Worm (Caenorhabditis elegans) whole organism, young adult: ENCODE data around the gene C06E1.7.

Experiments
- B0019.2 ChIP-seq: fragments of 200-800 bp; sonication (Bioruptor generic); conservative IDR thresholded peaks from 2 replicates; pipeline ENCODE4 v1.3.6; 2022; ENCODE audit warnings: missing genetic modification reagents, missing genetic modification characterization, missing compliant biosample characterization
- B0035.1 ChIP-seq: sonication (generic microtip); optimal IDR thresholded peaks from 2 replicates; lab custom pipeline; 2016; ENCODE audit warnings: missing genetic modification characterization, mild to moderate bottlenecking, missing compliant biosample characterization, missing genotype, missing genetic modification reagents
- C17E4.6 ChIP-seq: fragments of 200-800 bp; sonication (Bioruptor generic); IDR thresholded peaks from 2 replicates; pipeline ENCODE4 v1.3.6; 2022; ENCODE audit warnings: missing genetic modification reagents, missing genetic modification characterization, missing compliant biosample characterization
- D2030.7 ChIP-seq: fragments of 200-800 bp; sonication (Bioruptor generic); IDR thresholded peaks from 2 replicates; pipeline ENCODE4 v1.3.6; 2022; ENCODE audit warnings: missing genetic modification reagents, missing genetic modification characterization, missing compliant biosample characterization
- F10E7.11 ChIP-seq: sonication (generic microtip); optimal IDR thresholded peaks from 2 replicates; lab custom pipeline; 2017; ENCODE audit warnings: mild to moderate bottlenecking, missing genetic modification characterization, moderate library complexity, missing compliant biosample characterization
- F22D6.2 ChIP-seq: sonication (generic microtip); optimal IDR thresholded peaks from 2 replicates; lab custom pipeline; 2016; ENCODE audit warnings: mild to moderate bottlenecking, missing genetic modification characterization, missing compliant biosample characterization
- F37B4.10 ChIP-seq: fragments of 200-800 bp; sonication (Bioruptor generic); IDR thresholded peaks from 2 replicates; pipeline ENCODE4 v1.3.6; 2022; ENCODE audit warnings: missing genetic modification characterization, missing compliant biosample characterization
- F39B2.1 ChIP-seq: fragments of 200-800 bp; sonication (Bioruptor generic); IDR thresholded peaks from 2 replicates; pipeline ENCODE4 v1.3.6; 2022; ENCODE audit warnings: missing genetic modification reagents, missing genetic modification characterization, missing compliant biosample characterization
- K11D2.4 ChIP-seq: fragments of 200-800 bp; sonication (Bioruptor generic); IDR thresholded peaks from 2 replicates; pipeline ENCODE4 v1.3.6; 2022; ENCODE audit warnings: missing genetic modification reagents, missing genetic modification characterization, missing compliant biosample characterization
- K12H6.12 ChIP-seq: fragments of 200-800 bp; sonication (Bioruptor generic); optimal IDR thresholded peaks from 2 replicates; lab custom pipeline; 2018; ENCODE audit warnings: mild to moderate bottlenecking, missing genetic modification characterization, missing compliant biosample characterization
- T07F8.4 ChIP-seq: sonication (generic microtip); optimal IDR thresholded peaks from 2 replicates; lab custom pipeline; 2016; ENCODE audit warnings: mild to moderate bottlenecking, missing genetic modification characterization, moderate library complexity, missing compliant biosample characterization
- Y53G8AR.9 ChIP-seq: fragments of 200-800 bp; sonication (Bioruptor generic); conservative IDR thresholded peaks from 2 replicates; pipeline ENCODE4 v1.3.6; 2022; ENCODE audit warnings: missing genetic modification reagents, missing genetic modification characterization, missing compliant biosample characterization
- Y79H2A.3 ChIP-seq: fragments of 200-800 bp; sonication (Bioruptor generic); conservative IDR thresholded peaks from 2 replicates; pipeline ENCODE4 v1.3.6; 2022; ENCODE audit warnings: missing genetic modification reagents, missing genetic modification characterization, missing compliant biosample characterization
- ZK185.1 ChIP-seq: sonication (generic microtip); optimal IDR thresholded peaks from 2 replicates; lab custom pipeline; 2016; ENCODE audit warnings: mild to moderate bottlenecking, missing genetic modification characterization, missing compliant biosample characterization; ENCODE audit not compliant: poor library complexity, severe bottlenecking
- aptf-3 ChIP-seq: fragments of 200-800 bp; sonication (Bioruptor generic); IDR thresholded peaks from 2 replicates; pipeline ENCODE4 v1.3.6; 2022; ENCODE audit warnings: missing genetic modification characterization, missing compliant biosample characterization
- attf-6 ChIP-seq: fragments of 200-800 bp; sonication (Bioruptor generic); IDR thresholded peaks from 2 replicates; pipeline ENCODE4 v1.3.6; 2022; ENCODE audit warnings: missing genetic modification reagents, missing genetic modification characterization, missing compliant biosample characterization
- ceh-79 ChIP-seq: sonication (generic microtip); optimal IDR thresholded peaks from 2 replicates; lab custom pipeline; 2017; ENCODE audit warnings: mild to moderate bottlenecking, missing genetic modification characterization, missing compliant biosample characterization
- ceh-91 ChIP-seq: fragments of 200-800 bp; sonication (Bioruptor generic); IDR thresholded peaks from 2 replicates; pipeline ENCODE4 v1.3.6; 2022; ENCODE audit warnings: missing genetic modification reagents, missing genetic modification characterization, missing compliant biosample characterization
- die-1 ChIP-seq: sonication (generic microtip); optimal IDR thresholded peaks from 2 replicates; lab custom pipeline; 2016; ENCODE audit warnings: missing genotype, mild to moderate bottlenecking, missing genetic modification characterization, missing compliant biosample characterization
- dox-1 ChIP-seq: fragments of 200-800 bp; sonication (Bioruptor generic); IDR thresholded peaks from 2 replicates; pipeline ENCODE4 v1.3.6; 2022; ENCODE audit warnings: missing genetic modification reagents, missing genetic modification characterization, missing compliant biosample characterization
- egl-18 ChIP-seq: fragments of 200-800 bp; sonication (Bioruptor generic); IDR thresholded peaks from 2 replicates; pipeline ENCODE4 v1.3.6; 2022; ENCODE audit warnings: missing genetic modification reagents, missing genetic modification characterization, missing compliant biosample characterization
- egrh-3 ChIP-seq: fragments of 200-800 bp; sonication (Bioruptor generic); IDR thresholded peaks from 2 replicates; pipeline ENCODE4 v1.3.6; 2022; ENCODE audit warnings: missing genetic modification reagents, missing genetic modification characterization, missing compliant biosample characterization
- ekl-4 ChIP-seq: fragments of 200-800 bp; sonication (Bioruptor generic); IDR thresholded peaks from 2 replicates; pipeline ENCODE4 v1.3.6; 2022; ENCODE audit warnings: missing genetic modification reagents, missing genetic modification characterization, missing compliant biosample characterization
- ets-4 ChIP-seq: fragments of 200-800 bp; sonication (Bioruptor generic); optimal IDR thresholded peaks from 2 replicates; lab custom pipeline; 2018; ENCODE audit warnings: mild to moderate bottlenecking, missing genetic modification characterization, missing compliant biosample characterization
- fkh-3 ChIP-seq: sonication (generic microtip); optimal IDR thresholded peaks from 2 replicates; lab custom pipeline; 2016; ENCODE audit warnings: mild to moderate bottlenecking, missing genetic modification characterization, missing compliant biosample characterization
- hlh-26 ChIP-seq: fragments of 200-800 bp; sonication (Bioruptor generic); conservative IDR thresholded peaks from 2 replicates; pipeline ENCODE4 v1.3.6; 2022; ENCODE audit warnings: missing genetic modification reagents, missing genetic modification characterization, missing compliant biosample characterization
- hmg-1.2 ChIP-seq: fragments of 200-800 bp; sonication (Bioruptor generic); IDR thresholded peaks from 2 replicates; pipeline ENCODE4 v1.3.6; 2022; ENCODE audit warnings: missing genetic modification reagents, missing genetic modification characterization, missing compliant biosample characterization
- hmg-20 ChIP-seq: fragments of 200-800 bp; sonication (Bioruptor generic); IDR thresholded peaks from 2 replicates; pipeline ENCODE4 v1.3.6; 2022; ENCODE audit warnings: missing genetic modification reagents, missing genetic modification characterization, missing compliant biosample characterization
- hrde-1 ChIP-seq: sonication (generic microtip); optimal IDR thresholded peaks from 2 replicates; lab custom pipeline; 2016; ENCODE audit warnings: missing genetic modification characterization, mild to moderate bottlenecking, missing compliant biosample characterization, moderate library complexity, missing genotype, missing genetic modification reagents, borderline replicate concordance
- let-526 ChIP-seq: fragments of 200-800 bp; sonication (Bioruptor generic); IDR thresholded peaks from 2 replicates; pipeline ENCODE4 v1.3.6; 2022; ENCODE audit warnings: missing genetic modification reagents, missing genetic modification characterization, missing compliant biosample characterization
- lin-35 ChIP-seq, 3 experiments: fragments of 150-350 bp in 2 of 3; sonication (generic microtip) in 1 of 3; optimal IDR thresholded peaks; 2 replicates each; lab custom pipeline; 2014 to 2018; ENCODE audit warnings: missing biosample characterization in 3 of 3, missing genetic modification characterization in 3 of 3, missing genetic modification reagents in 3 of 3
- lin-54 ChIP-seq: fragments of 200-800 bp; sonication (Bioruptor generic); optimal IDR thresholded peaks from 2 replicates; lab custom pipeline; 2018; ENCODE audit warnings: mild to moderate bottlenecking, missing genetic modification characterization, missing compliant biosample characterization
- lir-1 ChIP-seq: fragments of 200-800 bp; sonication (Bioruptor generic); conservative IDR thresholded peaks from 2 replicates; pipeline ENCODE4 v1.3.6; 2022; ENCODE audit warnings: missing genetic modification reagents, missing genetic modification characterization, missing compliant biosample characterization
- lsl-1 ChIP-seq: fragments of 200-800 bp; sonication (Bioruptor generic); optimal IDR thresholded peaks from 2 replicates; lab custom pipeline; 2018; ENCODE audit warnings: mild to moderate bottlenecking, missing genetic modification characterization, moderate library complexity, missing compliant biosample characterization
- mcd-1 ChIP-seq: fragments of 200-800 bp; sonication (Bioruptor generic); IDR thresholded peaks from 2 replicates; pipeline ENCODE4 v1.3.6; 2022; ENCODE audit warnings: missing genetic modification reagents, missing genetic modification characterization, missing compliant biosample characterization
- mel-28 ChIP-seq: sonication (generic microtip); optimal IDR thresholded peaks from 2 replicates; lab custom pipeline; 2016; ENCODE audit warnings: borderline replicate concordance, mild to moderate bottlenecking, missing genetic modification characterization, missing compliant biosample characterization
- nfya-1 ChIP-seq: sonication (generic microtip); optimal IDR thresholded peaks from 2 replicates; lab custom pipeline; 2017; ENCODE audit warnings: antibody characterized with exemption, missing compliant biosample characterization, missing genetic modification characterization, borderline replicate concordance; ENCODE audit not compliant: insufficient read depth
- nfya-2 ChIP-seq: fragments of 200-800 bp; sonication (Bioruptor generic); IDR thresholded peaks from 2 replicates; pipeline ENCODE4 v1.3.6; 2022; ENCODE audit warnings: missing genetic modification reagents, missing genetic modification characterization, missing compliant biosample characterization
- nhr-120 ChIP-seq: fragments of 200-800 bp; sonication (Bioruptor generic); IDR thresholded peaks from 2 replicates; pipeline ENCODE4 v1.3.6; 2022; ENCODE audit warnings: missing genetic modification characterization, missing compliant biosample characterization
- nhr-27 ChIP-seq: fragments of 200-800 bp; sonication (Bioruptor generic); optimal IDR thresholded peaks from 2 replicates; lab custom pipeline; 2018; ENCODE audit warnings: mild to moderate bottlenecking, missing genetic modification characterization, moderate library complexity, missing compliant biosample characterization
- pha-4 ChIP-seq: fragments of 150-350 bp; sonication (generic microtip); optimal IDR thresholded peaks from 2 replicates; lab custom pipeline; 2014; ENCODE audit warnings: missing biosample characterization, missing genetic modification reagents, missing genetic modification characterization
- repo-1 ChIP-seq: sonication (generic microtip); optimal IDR thresholded peaks from 2 replicates; lab custom pipeline; 2017; ENCODE audit warnings: mild to moderate bottlenecking, missing genetic modification characterization, missing compliant biosample characterization
- snpc-3.4 ChIP-seq: sonication (generic microtip); optimal IDR thresholded peaks from 2 replicates; lab custom pipeline; 2017; ENCODE audit warnings: missing genetic modification characterization, mild to moderate bottlenecking, missing compliant biosample characterization, antibody characterized with exemption, moderate library complexity, missing genotype, missing genetic modification reagents
- sptf-2 ChIP-seq: fragments of 200-800 bp; sonication (Bioruptor generic); optimal IDR thresholded peaks from 2 replicates; lab custom pipeline; 2018; ENCODE audit warnings: mild to moderate bottlenecking, missing genetic modification characterization, missing compliant biosample characterization
- unc-130 ChIP-seq: sonication (generic microtip); optimal IDR thresholded peaks from 2 replicates; lab custom pipeline; 2016; ENCODE audit warnings: missing genetic modification reagents, missing genetic modification characterization, missing compliant biosample characterization
- ztf-25 ChIP-seq: fragments of 200-800 bp; sonication (Bioruptor generic); IDR thresholded peaks from 2 replicates; pipeline ENCODE4 v1.3.6; 2022; ENCODE audit warnings: missing genetic modification reagents, missing genetic modification characterization, missing compliant biosample characterization
- ztf-28 ChIP-seq: fragments of 200-800 bp; sonication (Bioruptor generic); IDR thresholded peaks from 2 replicates; pipeline ENCODE4 v1.3.6; 2022; ENCODE audit warnings: missing genetic modification reagents, missing genetic modification characterization, missing compliant biosample characterization

The C06E1.7 gene

DNA sequence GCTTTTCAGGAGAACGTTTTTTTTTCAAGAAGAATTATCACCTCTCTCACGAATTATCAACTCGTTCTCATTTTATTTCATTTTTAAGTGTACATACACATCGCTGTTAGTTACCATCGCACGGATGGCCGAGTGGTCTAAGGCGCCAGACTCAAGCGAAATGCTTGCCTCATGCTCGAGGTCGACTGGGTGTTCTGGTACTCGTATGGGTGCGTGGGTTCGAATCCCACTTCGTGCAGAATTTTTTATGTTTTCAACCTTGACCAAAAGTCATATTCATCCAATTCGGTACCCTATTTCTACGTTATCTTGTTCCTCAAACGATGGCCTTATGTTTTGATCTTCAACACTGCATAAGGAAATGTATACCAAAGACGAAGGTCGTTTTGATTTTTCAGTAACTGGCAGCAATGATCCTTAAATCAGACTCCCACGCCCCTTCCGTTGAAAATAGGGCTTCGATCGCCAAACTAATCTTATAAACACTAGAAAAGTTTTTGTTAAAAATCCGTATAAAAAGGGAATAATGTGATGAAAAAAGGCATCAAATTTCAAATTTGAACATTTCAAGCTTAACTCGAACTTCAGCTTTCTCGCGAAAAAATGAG, 45.8 kb upstream of the C06E1.7 start, which contains the start of gene fip-1 (continued):
- TF ChIP-seq nfya-2 = peak; percentile 33; the same call in 1 of the 2 replicates
- no peak for TF ChIP-seq F37B4.10 (GFP tag; lab: Robert Waterston, UW)
- no peak for TF ChIP-seq K12H6.12 (tag; lab: Kevin White, UChicago)
- TF ChIP-seq ekl-4 (GFP tag; lab: Robert Waterston, UW) = peak; percentile 74
- no peak; the same call in 1 of the 2 replicates for TF ChIP-seq dox-1 (GFP tag; lab: Robert Waterston, UW)
- TF ChIP-seq sptf-2 (GFP tag; lab: Kevin White, UChicago) = peak; percentile 3
- TF ChIP-seq ceh-91 (GFP tag; lab: Robert Waterston, UW) = no peak
- TF ChIP-seq ets-4 = no peak
- peak; percentile 61 for TF ChIP-seq repo-1 (tag; lab: Kevin White, UChicago)
- TF ChIP-seq pha-4 (tag; lab: Kevin White, UChicago) = no peak
- peak; percentile 58 for TF ChIP-seq snpc-3.4 (tag; lab: Kevin White, UChicago)
- peak; percentile 52 for TF ChIP-seq nhr-27 (tag; lab: Kevin White, UChicago)
- TF ChIP-seq die-1 = peak; percentile 83
- no peak; the same call in 1 of the 2 replicates for TF ChIP-seq hmg-1.2 (GFP tag; lab: Robert Waterston, UW)
- peak; percentile 60 for TF ChIP-seq lin-54 (GFP tag; lab: Kevin White, UChicago)
- no peak for TF ChIP-seq B0035.1 (tag; lab: Kevin White, UChicago)
- TF ChIP-seq fkh-3 (tag; lab: Kevin White, UChicago) = no peak
- no peak for TF ChIP-seq unc-130
- TF ChIP-seq egrh-3 (GFP tag; lab: Robert Waterston, UW) = peak; percentile 34; the same call in 1 of the 2 replicates
- TF ChIP-seq egl-18 (GFP tag; lab: Robert Waterston, UW) = no peak
- TF ChIP-seq attf-6 = peak; percentile 64; the same call in 1 of the 2 replicates
- TF ChIP-seq F10E7.11 (tag; lab: Kevin White, UChicago) = no peak
- peak; percentile 76 for TF ChIP-seq D2030.7 (GFP tag; lab: Robert Waterston, UW)
- no peak for TF ChIP-seq B0019.2
- TF ChIP-seq lir-1 (GFP tag; lab: Robert Waterston, UW) = no peak
- TF ChIP-seq mel-28 (tag; lab: Kevin White, UChicago) = no peak
- no peak for TF ChIP-seq F22D6.2
- TF ChIP-seq ceh-79 (tag; lab: Kevin White, UChicago) = no peak
- TF ChIP-seq F39B2.1 (GFP tag; lab: Robert Waterston, UW) = no peak
- 0 out of 2 replicates have a peak, but pooled peaks have one; percentile 62 for TF ChIP-seq ztf-25
- TF ChIP-seq Y79H2A.3 (GFP tag; lab: Robert Waterston, UW) = no peak
- TF ChIP-seq K11D2.4 = no peak
- TF ChIP-seq hrde-1 = peak; percentile 71
- TF ChIP-seq hlh-26 (GFP tag; lab: Robert Waterston, UW) = no peak
- TF ChIP-seq C17E4.6 (GFP tag; lab: Robert Waterston, UW) = no peak
- TF ChIP-seq mcd-1 = no peak; the same call in 1 of the 2 replicates
- TF ChIP-seq Y53G8AR.9 = no peak
- no peak for TF ChIP-seq nfya-1
- TF ChIP-seq hmg-20 (GFP tag; lab: Robert Waterston, UW) = no peak
- 0 out of 2 replicates have a peak, but pooled peaks have one; percentile 70 for TF ChIP-seq aptf-3 (GFP tag; lab: Robert Waterston, UW)
- TF ChIP-seq ztf-28 (GFP tag; lab: Robert Waterston, UW) = 0 out of 2 replicates have a peak, but pooled peaks have one; percentile 28
- TF ChIP-seq let-526 (GFP tag; lab: Robert Waterston, UW) = no peak
- TF ChIP-seq nhr-120 (GFP tag; lab: Robert Waterston, UW) = no peak
- TF ChIP-seq lsl-1 = peak; percentile 50
- TF ChIP-seq ZK185.1 (tag; lab: Kevin White, UChicago) = peak; percentile 49
- TF ChIP-seq T07F8.4 (tag; lab: Kevin White, UChicago) = peak; percentile 32
- TF ChIP-seq lin-35 (GFP tag; optimal IDR thresholded peaks at IDR 0.05; lab: Kevin White, UChicago) = peak in 1 of 3 experiments; percentile 45
